Fruit fly (Drosophila melanogaster): ENCODE results near the gene alpha4GT1.

alpha4GT1 gene

dm6 chr2L:2976829-2977228 is 46.1 kb downstream of the alpha4GT1 start, which contains the start of the genes CG9641 and CG3165 (continued):
- no peak for TF ChIP-seq CG14965 (GFP tag; optimal IDR thresholded peaks at IDR 0.05; ENCODE audit: borderline replicate concordance)
- peak; percentile 65; the same call in 1 of the 2 replicates for TF ChIP-seq CG32767 (GFP tag; IDR thresholded peaks at IDR 0.05)
- no peak for TF ChIP-seq br (optimal IDR thresholded peaks at IDR 0.05)
- TF ChIP-seq Six4 (GFP tag; optimal IDR thresholded peaks at IDR 0.05): peak; percentile 81
- peak; percentile 99 for TF ChIP-seq ftz-f1 (GFP tag; optimal IDR thresholded peaks at IDR 0.05)
- TF ChIP-seq gem (tag; optimal IDR thresholded peaks at IDR 0.05): no peak
- TF ChIP-seq CG16863 (GFP tag; optimal IDR thresholded peaks at IDR 0.05): peak; percentile 88
- peak; percentile 50 for TF ChIP-seq fd64A (GFP tag; optimal IDR thresholded peaks at IDR 0.05)
- TF ChIP-seq vnd (GFP tag; IDR thresholded peaks at IDR 0.05; ENCODE audit: partially characterized antibody): peak; percentile 98
- peak; percentile 84 for TF ChIP-seq Max (GFP tag; optimal IDR thresholded peaks at IDR 0.05)
- TF ChIP-seq CG7963 (GFP tag; IDR thresholded peaks at IDR 0.05; ENCODE audit: partially characterized antibody): peak; percentile 64
- peak; percentile 60 for TF ChIP-seq Sry-β (GFP tag; optimal IDR thresholded peaks at IDR 0.05)
- TF ChIP-seq CG6689 (GFP tag; IDR thresholded peaks at IDR 0.05): peak; percentile 88
- TF ChIP-seq odd (GFP tag; optimal IDR thresholded peaks at IDR 0.05): no peak
- TF ChIP-seq CG7372 (GFP tag; IDR thresholded peaks at IDR 0.05): peak; percentile 67
- peak; percentile 38 for TF ChIP-seq MESR4 (GFP tag; optimal IDR thresholded peaks at IDR 0.05)
- no peak for TF ChIP-seq Blimp-1 (GFP tag; optimal IDR thresholded peaks at IDR 0.05)
- TF ChIP-seq Kr (GFP tag; optimal IDR thresholded peaks at IDR 0.05): no peak
- TF ChIP-seq kah (GFP tag; optimal IDR thresholded peaks at IDR 0.05): peak; percentile 68
- TF ChIP-seq CG34224 (GFP tag; IDR thresholded peaks at IDR 0.05; ENCODE audit: partially characterized antibody): peak; percentile 98
- TF ChIP-seq jing (GFP tag; optimal IDR thresholded peaks at IDR 0.05): no peak
- TF ChIP-seq pb (GFP tag; optimal IDR thresholded peaks at IDR 0.05): peak; percentile 78
- peak; percentile 96 for TF ChIP-seq CG14710 (tag; optimal IDR thresholded peaks at IDR 0.05)
- TF ChIP-seq nom (GFP tag; optimal IDR thresholded peaks at IDR 0.05): peak; percentile 73
- peak; percentile 83 for TF ChIP-seq CG18764 (GFP tag; optimal IDR thresholded peaks at IDR 0.05)
- peak; percentile 49; the same call in 1 of the 2 replicates for TF ChIP-seq CG31224 (GFP tag; IDR thresholded peaks at IDR 0.05)
- TF ChIP-seq CG10979 (tag; optimal IDR thresholded peaks at IDR 0.05): peak; percentile 76
- peak; percentile 64; the same call in 1 of the 2 replicates for TF ChIP-seq Awh (GFP tag; IDR thresholded peaks at IDR 0.05)
- no peak for TF ChIP-seq Hr78 (GFP tag; optimal IDR thresholded peaks at IDR 0.05)
- no peak for TF ChIP-seq CG6175 (GFP tag; IDR thresholded peaks at IDR 0.05)
- peak; percentile 88 for TF ChIP-seq CG9215 (GFP tag; IDR thresholded peaks at IDR 0.05)
- TF ChIP-seq CG17802 (tag; optimal IDR thresholded peaks at IDR 0.05): peak; percentile 40
- TF ChIP-seq abd-A (tag; optimal IDR thresholded peaks at IDR 0.05): no peak
- TF ChIP-seq ind (GFP tag; optimal IDR thresholded peaks at IDR 0.05): peak; percentile 90
- peak; percentile 92 for TF ChIP-seq CG13624 (GFP tag; optimal IDR thresholded peaks at IDR 0.05)
- TF ChIP-seq Dek (tag; optimal IDR thresholded peaks at IDR 0.05): peak; percentile 64
- peak; percentile 76 for TF ChIP-seq CG10959 (GFP tag; IDR thresholded peaks at IDR 0.05)
- TF ChIP-seq CG4360 (GFP tag; IDR thresholded peaks at IDR 0.05): no peak; the same call in 1 of the 2 replicates
- TF ChIP-seq CG3995 (GFP tag; optimal IDR thresholded peaks at IDR 0.05): peak; percentile 61
- TF ChIP-seq Ptx1 (GFP tag; IDR thresholded peaks at IDR 0.05): peak; percentile 87
- TF ChIP-seq CG12299 (tag; optimal IDR thresholded peaks at IDR 0.05): peak; percentile 66
- TF ChIP-seq ab (GFP tag; optimal IDR thresholded peaks at IDR 0.05): peak; percentile 76
- TF ChIP-seq Scr (GFP tag; IDR thresholded peaks at IDR 0.05; ENCODE audit: partially characterized antibody): peak; percentile 97
- TF ChIP-seq CG18011 (GFP tag; optimal IDR thresholded peaks at IDR 0.05): peak; percentile 48
- peak; percentile 98 for TF ChIP-seq CG13287 (GFP tag; IDR thresholded peaks at IDR 0.05; ENCODE audit: partially characterized antibody)
- peak; percentile 39; the same call in 1 of the 2 replicates for TF ChIP-seq Lim3 (GFP tag; IDR thresholded peaks at IDR 0.05)
- TF ChIP-seq B-H2 (GFP tag; optimal IDR thresholded peaks at IDR 0.05): peak; percentile 91
- peak; percentile 82 for TF ChIP-seq fu2 (GFP tag; optimal IDR thresholded peaks at IDR 0.05)
- TF ChIP-seq Sin3A (optimal IDR thresholded peaks at IDR 0.05): peak; percentile 76
- peak; percentile 83 for TF ChIP-seq nerfin-1 (tag; optimal IDR thresholded peaks at IDR 0.05)

All from whole organism, embryonic.